Worm (Caenorhabditis elegans): Measurements from ENCODE around the gene slc-5A12.

slc-5A12 gene

DNA sequence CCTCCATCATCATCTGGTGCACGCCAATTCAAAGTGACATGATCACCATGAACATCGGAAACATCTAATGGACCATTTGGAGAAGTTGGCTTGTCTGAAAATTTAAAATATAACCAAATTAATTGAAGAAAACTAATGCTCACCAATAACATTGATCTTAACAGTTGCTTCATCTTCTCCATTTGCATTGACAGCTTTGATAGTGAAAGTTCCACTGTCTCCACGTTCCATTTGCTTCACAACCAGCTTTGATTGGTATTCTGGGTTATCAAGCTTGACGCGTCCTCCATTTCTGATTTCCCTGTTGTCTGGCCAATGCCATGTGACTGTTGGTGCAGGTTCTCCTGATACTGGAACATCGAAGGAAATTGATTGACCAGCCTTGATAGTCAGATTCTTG is 49.2 kb downstream of the slc-5A12 start:
- TF ChIP-seq tab-1 (GFP tag; IDR thresholded peaks at IDR 0.05) (no peak), klf-2 (GFP tag; conservative IDR thresholded peaks at IDR 0.05) (no peak), cog-1 (tag; optimal IDR thresholded peaks at IDR 0.05) (no peak)

Data from whole organism, midembryonic.